Fruit fly (Drosophila melanogaster): ENCODE results near the gene CG42674.

DNA sequence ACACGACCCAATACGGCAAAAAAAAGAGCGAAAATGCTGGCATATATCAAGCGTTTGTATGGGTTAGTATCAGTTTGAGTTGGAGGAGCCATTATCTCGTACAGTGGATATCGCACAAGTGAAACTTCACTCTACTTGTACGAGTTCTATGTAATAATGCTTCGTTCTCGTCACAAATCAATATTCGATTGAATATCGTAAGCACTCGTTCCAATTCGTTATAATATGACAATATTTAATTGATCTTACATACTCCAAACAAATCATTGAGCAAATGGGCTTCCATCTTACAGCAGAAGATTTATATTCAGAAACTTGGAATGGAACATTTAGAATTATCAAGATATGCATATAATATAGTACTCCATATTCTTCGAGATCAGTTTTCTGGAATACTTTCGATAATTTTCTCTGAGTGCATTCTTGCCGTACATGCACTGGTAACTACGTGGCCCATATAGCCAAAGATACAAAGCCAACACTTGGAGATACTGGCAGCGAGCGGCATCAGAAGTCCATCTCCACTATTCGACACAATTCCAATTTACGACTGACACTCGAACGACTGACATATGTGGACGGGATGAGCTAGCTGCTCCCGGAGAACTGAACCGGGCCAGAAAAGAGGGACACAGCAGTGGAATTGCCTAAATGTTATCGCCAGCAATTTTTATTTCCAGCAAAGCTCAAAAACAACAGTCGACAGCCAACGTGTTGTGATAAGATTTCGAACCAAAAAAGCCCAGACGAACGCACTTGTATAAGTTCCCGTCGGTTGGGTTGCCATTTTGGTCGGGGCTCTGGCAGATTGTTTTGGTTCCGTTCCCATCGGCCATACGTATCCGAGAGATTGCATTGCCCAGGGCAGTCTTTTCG, 5.0 kb downstream of the CG42674 start:
- TF ChIP-seq psq (GFP tag; optimal IDR thresholded peaks at IDR 0.05) (peak; percentile 4), Abd-B (GFP tag; optimal IDR thresholded peaks at IDR 0.05) (no peak), usp (GFP tag; optimal IDR thresholded peaks at IDR 0.05) (no peak), h (GFP tag; optimal IDR thresholded peaks at IDR 0.05) (peak; percentile 5), brk (GFP tag; optimal IDR thresholded peaks at IDR 0.05) (no peak), Jra (GFP tag; optimal IDR thresholded peaks at IDR 0.05) (no peak), lola (GFP tag; optimal IDR thresholded peaks at IDR 0.05) (no peak), br (GFP tag; optimal IDR thresholded peaks at IDR 0.05) (no peak), rgr (GFP tag; optimal IDR thresholded peaks at IDR 0.05) (peak; percentile 7)

Measured in whole organism, wandering third instar larva.